Worm (Caenorhabditis elegans): Measurements from ENCODE around the gene mrpl-12.
A peak's percentile ranks its signal among the peaks of the same experiment; 100 is the strongest.

mrpl-12 gene

ce11 chrIII:10702805-10703204 is 4.8 kb upstream of the mrpl-12 start:
- TF ChIP-seq T22C8.4 (GFP tag; IDR thresholded peaks at IDR 0.05) (no peak), flt-1 (GFP tag; IDR thresholded peaks at IDR 0.05) (no peak), ref-1 (GFP tag; conservative IDR thresholded peaks at IDR 0.05) (no peak), ztf-29 (GFP tag; IDR thresholded peaks at IDR 0.05) (no peak), cog-1 (tag; optimal IDR thresholded peaks at IDR 0.05) (no peak), med-1 (GFP tag; optimal IDR thresholded peaks at IDR 0.05; ENCODE audit: insufficient read depth) (no peak), ztf-23 (GFP tag; IDR thresholded peaks at IDR 0.05) (no peak), tab-1 (GFP tag; IDR thresholded peaks at IDR 0.05) (no peak), klf-2 (GFP tag; conservative IDR thresholded peaks at IDR 0.05) (no peak)

ce11 chrIII:10703833-10704232 is 3.7 kb upstream of the mrpl-12 start:
- TF ChIP-seq klf-2 (GFP tag; conservative IDR thresholded peaks at IDR 0.05), result no peak
- TF ChIP-seq flt-1 (GFP tag; IDR thresholded peaks at IDR 0.05), result no peak
- TF ChIP-seq cog-1 (tag; optimal IDR thresholded peaks at IDR 0.05), result no peak
- no peak for TF ChIP-seq ztf-29 (GFP tag; IDR thresholded peaks at IDR 0.05)
- TF ChIP-seq ref-1 (GFP tag; conservative IDR thresholded peaks at IDR 0.05), result no peak
- no peak for TF ChIP-seq T22C8.4 (GFP tag; IDR thresholded peaks at IDR 0.05)
- no peak for TF ChIP-seq tab-1 (GFP tag; IDR thresholded peaks at IDR 0.05)
- TF ChIP-seq med-1 (GFP tag; optimal IDR thresholded peaks at IDR 0.05; ENCODE audit: insufficient read depth), result no peak
- TF ChIP-seq ztf-23 (GFP tag; IDR thresholded peaks at IDR 0.05), result no peak

ce11 chrIII:10704499-10704898 is 3.1 kb upstream of the mrpl-12 start:
- TF ChIP-seq ref-1 (GFP tag; conservative IDR thresholded peaks at IDR 0.05), result no peak
- TF ChIP-seq cog-1 (tag; optimal IDR thresholded peaks at IDR 0.05), result no peak
- no peak for TF ChIP-seq T22C8.4 (GFP tag; IDR thresholded peaks at IDR 0.05)
- no peak for TF ChIP-seq flt-1 (GFP tag; IDR thresholded peaks at IDR 0.05)
- TF ChIP-seq ztf-23 (GFP tag; IDR thresholded peaks at IDR 0.05), result no peak
- no peak for TF ChIP-seq ztf-29 (GFP tag; IDR thresholded peaks at IDR 0.05)
- TF ChIP-seq klf-2 (GFP tag; conservative IDR thresholded peaks at IDR 0.05), result no peak
- no peak for TF ChIP-seq tab-1 (GFP tag; IDR thresholded peaks at IDR 0.05)
- TF ChIP-seq med-1 (GFP tag; optimal IDR thresholded peaks at IDR 0.05; ENCODE audit: insufficient read depth), result no peak

DNA sequence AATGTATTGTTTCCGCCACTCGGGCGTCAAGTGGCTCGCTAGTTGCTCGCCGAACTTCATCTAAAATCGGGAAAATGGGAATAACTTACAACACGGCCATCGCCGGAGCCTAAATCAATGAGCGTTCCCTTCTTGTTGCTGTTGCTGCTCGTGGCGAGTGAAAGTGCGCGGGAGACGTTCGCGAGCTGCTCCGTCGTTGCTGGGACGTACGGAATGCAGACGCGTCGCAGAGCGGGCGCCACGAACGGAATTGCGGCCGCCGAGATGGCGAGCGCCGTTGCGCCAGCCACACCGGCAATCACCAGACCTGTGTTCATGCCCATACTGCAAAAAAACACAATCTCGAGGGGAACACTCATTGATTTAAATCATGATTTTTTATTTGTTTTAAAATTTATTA is 1.1 kb upstream of the mrpl-12 start:
- TF ChIP-seq tab-1 (GFP tag; IDR thresholded peaks at IDR 0.05), result 0 out of 2 replicates have a peak, but pooled peaks have one; percentile 43
- TF ChIP-seq T22C8.4 (GFP tag; IDR thresholded peaks at IDR 0.05), result no peak

ce11 chrIII:10706972-10707438 is 556 bp upstream of the mrpl-12 start, which contains the start of the genes Y39A1A.21 and Y39A1A.22:
Gene Y39A1A.21 (minus strand): TSS chrIII:10707022.
Gene Y39A1A.22 (minus strand): TSS chrIII:10707028.
- TF ChIP-seq ref-1 (GFP tag; conservative IDR thresholded peaks at IDR 0.05) (no peak), ztf-23 (GFP tag; IDR thresholded peaks at IDR 0.05) (peak; percentile 91), flt-1 (GFP tag; IDR thresholded peaks at IDR 0.05) (peak; percentile 79; the same call in 1 of the 2 replicates), T22C8.4 (GFP tag; IDR thresholded peaks at IDR 0.05) (peak; percentile 47; the same call in 1 of the 2 replicates), ztf-29 (GFP tag; IDR thresholded peaks at IDR 0.05) (0 out of 2 replicates have a peak, but pooled peaks have one; percentile 15), med-1 (GFP tag; optimal IDR thresholded peaks at IDR 0.05; ENCODE audit: insufficient read depth) (peak; percentile 55), cog-1 (tag; optimal IDR thresholded peaks at IDR 0.05) (no peak), tab-1 (GFP tag; IDR thresholded peaks at IDR 0.05) (0 out of 2 replicates have a peak, but pooled peaks have one; percentile 21), klf-2 (GFP tag; conservative IDR thresholded peaks at IDR 0.05) (no peak)

DNA sequence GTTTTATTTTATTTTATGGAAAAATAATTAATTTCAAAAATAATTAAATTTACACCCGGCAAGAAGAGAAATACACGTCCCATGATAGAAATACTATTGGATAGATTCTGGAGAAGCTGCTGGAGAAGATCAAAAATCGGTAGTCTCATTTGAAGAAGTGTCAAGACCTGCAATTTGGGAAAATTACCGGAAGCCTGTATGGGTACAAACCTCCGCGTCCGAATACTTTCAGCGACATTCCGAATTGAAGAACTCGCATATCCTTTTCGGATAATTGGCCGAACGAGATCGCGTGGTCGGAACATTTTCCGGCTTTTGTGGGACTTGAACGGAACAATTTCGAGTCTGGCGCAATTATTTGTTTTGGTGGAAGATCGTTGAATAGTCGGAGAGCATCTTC is 923 bp downstream of the mrpl-12 start:
- TF ChIP-seq klf-2 (GFP tag; conservative IDR thresholded peaks at IDR 0.05) (no peak), tab-1 (GFP tag; IDR thresholded peaks at IDR 0.05) (no peak), ztf-23 (GFP tag; IDR thresholded peaks at IDR 0.05) (no peak), cog-1 (tag; optimal IDR thresholded peaks at IDR 0.05) (no peak), ztf-29 (GFP tag; IDR thresholded peaks at IDR 0.05) (no peak), flt-1 (GFP tag; IDR thresholded peaks at IDR 0.05) (no peak), med-1 (GFP tag; optimal IDR thresholded peaks at IDR 0.05; ENCODE audit: insufficient read depth) (no peak), T22C8.4 (GFP tag; IDR thresholded peaks at IDR 0.05) (no peak), ref-1 (GFP tag; conservative IDR thresholded peaks at IDR 0.05) (no peak)

- no peak for TF ChIP-seq tab-1 (GFP tag; IDR thresholded peaks at IDR 0.05)
- no peak for TF ChIP-seq T22C8.4 (GFP tag; IDR thresholded peaks at IDR 0.05)
- TF ChIP-seq klf-2 (GFP tag; conservative IDR thresholded peaks at IDR 0.05), result no peak
- no peak for TF ChIP-seq flt-1 (GFP tag; IDR thresholded peaks at IDR 0.05)
- TF ChIP-seq ref-1 (GFP tag; conservative IDR thresholded peaks at IDR 0.05), result no peak
- no peak for TF ChIP-seq ztf-23 (GFP tag; IDR thresholded peaks at IDR 0.05)
- no peak for TF ChIP-seq ztf-29 (GFP tag; IDR thresholded peaks at IDR 0.05)
- TF ChIP-seq cog-1 (tag; optimal IDR thresholded peaks at IDR 0.05), result no peak
- TF ChIP-seq med-1 (GFP tag; optimal IDR thresholded peaks at IDR 0.05; ENCODE audit: insufficient read depth), result no peak
Measured at ce11 chrIII:10709676-10710075, 2.1 kb downstream of the mrpl-12 start.

DNA sequence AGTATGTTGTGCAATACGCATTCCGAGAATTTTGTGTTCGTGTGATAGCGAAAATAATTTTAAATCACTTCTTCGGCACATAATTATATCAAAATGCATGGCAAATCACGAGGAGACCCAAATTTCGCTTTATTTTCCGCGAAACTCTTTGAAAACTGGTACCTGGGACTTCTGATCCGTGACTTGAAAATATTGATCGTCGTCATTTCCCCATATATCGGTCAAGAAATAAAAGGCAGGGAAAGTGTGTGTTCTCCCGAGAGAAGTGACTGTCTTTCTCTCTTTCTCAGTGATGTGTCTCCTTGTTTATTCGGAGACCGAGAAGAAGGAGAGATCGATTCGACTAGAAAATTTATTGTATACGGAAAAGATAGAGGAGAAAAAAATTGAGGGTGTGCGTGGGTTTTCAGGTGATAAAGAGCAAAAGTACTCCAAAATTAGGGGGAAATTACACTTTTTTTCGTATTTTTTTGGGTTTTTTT is 3.7 kb downstream of the mrpl-12 start, which contains the start of gene W09D10.5:
TSS of gene W09D10.5 (minus strand) at position 345 of the 482 bp plus-strand sequence.
- TF ChIP-seq ref-1 (GFP tag; conservative IDR thresholded peaks at IDR 0.05) (no peak), med-1 (GFP tag; optimal IDR thresholded peaks at IDR 0.05; ENCODE audit: insufficient read depth) (no peak), cog-1 (tag; optimal IDR thresholded peaks at IDR 0.05) (no peak), tab-1 (GFP tag; IDR thresholded peaks at IDR 0.05) (no peak), klf-2 (GFP tag; conservative IDR thresholded peaks at IDR 0.05) (no peak), T22C8.4 (GFP tag; IDR thresholded peaks at IDR 0.05) (no peak), ztf-29 (GFP tag; IDR thresholded peaks at IDR 0.05) (no peak), flt-1 (GFP tag; IDR thresholded peaks at IDR 0.05) (0 out of 2 replicates have a peak, but pooled peaks have one; percentile 6)

DNA sequence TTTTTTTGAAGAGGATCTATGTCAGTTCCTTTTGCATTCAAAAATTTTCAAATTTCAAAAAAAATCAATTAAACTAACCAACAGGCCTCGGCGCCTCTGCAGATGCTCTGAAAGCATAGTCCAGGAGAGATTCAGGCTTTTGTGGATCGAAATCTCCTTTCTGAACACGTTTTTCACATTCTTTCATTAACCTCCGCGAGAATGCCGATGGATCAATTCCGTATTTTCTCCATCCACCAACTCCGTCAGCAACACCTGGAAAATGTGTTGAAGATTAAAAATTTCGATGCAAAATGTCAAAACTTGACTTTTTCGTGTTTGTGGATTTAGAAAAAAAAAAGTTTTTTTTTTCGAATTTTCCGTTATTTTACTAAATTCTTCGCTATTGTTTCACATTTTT is 7.0 kb downstream of the mrpl-12 start:
- no peak for TF ChIP-seq ref-1 (GFP tag; conservative IDR thresholded peaks at IDR 0.05)
- TF ChIP-seq T22C8.4 (GFP tag; IDR thresholded peaks at IDR 0.05), result no peak
- no peak for TF ChIP-seq klf-2 (GFP tag; conservative IDR thresholded peaks at IDR 0.05)
- no peak for TF ChIP-seq med-1 (GFP tag; optimal IDR thresholded peaks at IDR 0.05; ENCODE audit: insufficient read depth)
- no peak for TF ChIP-seq flt-1 (GFP tag; IDR thresholded peaks at IDR 0.05)
- TF ChIP-seq ztf-23 (GFP tag; IDR thresholded peaks at IDR 0.05), result no peak
- no peak for TF ChIP-seq cog-1 (tag; optimal IDR thresholded peaks at IDR 0.05)
- no peak for TF ChIP-seq tab-1 (GFP tag; IDR thresholded peaks at IDR 0.05)
- TF ChIP-seq ztf-29 (GFP tag; IDR thresholded peaks at IDR 0.05), result no peak
